Worm (Caenorhabditis elegans) whole organism, L3 larva: ENCODE data around the gene srsx-27.

Experiments
- ZK546.5 ChIP-seq: sonication (generic microtip); optimal IDR thresholded peaks from 2 replicates; lab custom pipeline; 2017; ENCODE audit warnings: missing biosample characterization, missing genetic modification characterization
- ama-1 ChIP-seq: fragments of 150-350 bp; optimal IDR thresholded peaks from 2 replicates; lab custom pipeline; 2018
- ceh-28 ChIP-seq: fragments of 150-350 bp; optimal IDR thresholded peaks from 2 replicates; lab custom pipeline; 2014; ENCODE audit warnings: missing biosample characterization, missing genetic modification reagents, missing genetic modification characterization
- nhr-67 ChIP-seq: fragments of 150-350 bp; optimal IDR thresholded peaks from 2 replicates; lab custom pipeline; 2014; ENCODE audit warnings: missing biosample characterization, missing genetic modification characterization
- zag-1 ChIP-seq: fragments of 150-350 bp; optimal IDR thresholded peaks from 2 replicates; lab custom pipeline; 2014; ENCODE audit warnings: missing biosample characterization, missing genetic modification characterization

DNA sequence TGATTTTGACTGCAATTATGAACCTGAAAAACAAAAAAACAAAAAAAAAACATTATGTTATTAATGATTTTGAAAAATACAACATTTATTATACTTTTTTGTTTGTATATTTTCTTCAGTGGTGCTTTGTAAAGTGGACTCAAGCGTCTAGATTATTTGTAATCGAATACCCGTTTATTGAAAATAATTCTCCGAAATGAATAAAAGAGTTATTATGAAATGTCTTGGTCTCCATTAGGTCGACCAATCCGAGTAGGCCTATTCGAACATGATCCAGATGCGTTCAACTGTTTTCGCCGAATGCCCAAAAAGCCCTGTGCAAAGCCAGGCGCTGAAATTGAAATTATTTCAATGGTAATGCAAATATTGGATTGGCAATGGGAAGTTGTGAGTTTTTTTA, 32.4 kb upstream of the srsx-27 start, which contains the start of gene C08B6.5:
- TF ChIP-seq nhr-67 (no peak), zag-1 (tag; lab: Kevin White, UChicago) (no peak), ama-1 (no peak), ceh-28 (tag; lab: Kevin White, UChicago) (no peak), ZK546.5 (tag; lab: Kevin White, UChicago) (no peak)
